Fruit fly (Drosophila melanogaster): Measurements from ENCODE around the gene CG43208.

DNA sequence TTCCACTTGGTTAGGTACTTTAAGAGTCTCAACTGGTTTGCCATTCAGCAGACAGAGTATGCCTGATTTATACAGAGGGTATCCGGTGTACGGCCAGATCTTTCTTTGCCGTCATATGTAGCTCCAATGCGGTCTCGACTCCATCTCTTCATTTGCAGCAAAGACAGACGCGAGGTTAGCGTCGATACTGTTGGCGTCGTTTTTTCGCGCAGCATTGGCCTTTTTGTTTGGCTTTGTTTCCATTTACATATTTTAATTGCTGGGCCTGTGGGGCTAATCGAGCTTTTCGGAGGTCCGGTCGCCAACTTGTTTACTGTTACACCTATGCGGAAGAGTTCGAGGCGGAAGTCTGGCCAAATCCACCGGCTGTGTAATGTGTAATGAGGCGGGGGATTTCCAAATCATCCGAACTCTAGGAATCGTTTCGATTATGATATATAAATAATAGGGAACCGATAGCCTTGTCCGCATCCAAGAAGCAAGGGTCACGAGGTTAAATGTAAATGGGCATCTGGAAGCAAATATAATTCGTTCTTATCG, 28.9 kb upstream of the CG43208 start:
- TF ChIP-seq CG8478 (optimal IDR thresholded peaks at IDR 0.05), result no peak
- TF ChIP-seq CTCF (optimal IDR thresholded peaks at IDR 0.05), result no peak

Measured in S2 (cell line).